Worm (Caenorhabditis elegans): ENCODE measurements around the gene ncr-2.

The ncr-2 gene

DNA sequence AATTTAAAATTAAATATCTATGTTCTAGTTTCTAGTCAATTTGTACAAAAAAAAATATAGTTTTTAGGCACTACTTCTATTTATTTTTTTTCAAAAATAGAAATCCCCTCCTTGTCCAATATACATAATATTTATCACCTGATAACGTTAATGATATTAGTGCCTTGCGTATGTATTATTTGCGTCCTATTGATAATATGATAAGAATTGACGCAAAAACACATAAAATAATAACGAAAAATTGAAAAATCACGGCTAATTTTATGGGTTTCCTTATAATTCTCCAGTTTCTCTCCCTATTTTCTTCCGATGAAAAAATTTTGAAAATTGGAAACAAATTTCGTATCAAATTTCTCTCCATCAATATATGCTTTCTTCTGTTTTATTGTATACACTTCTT, 41.6 kb downstream of the ncr-2 start:
- TF ChIP-seq attf-3 (GFP tag; conservative IDR thresholded peaks at IDR 0.05) (no peak), madf-6 (GFP tag; IDR thresholded peaks at IDR 0.05) (no peak), ztf-18 (tag; optimal IDR thresholded peaks at IDR 0.05) (no peak), egl-18 (GFP tag; IDR thresholded peaks at IDR 0.05) (no peak), F23B12.7 (tag; optimal IDR thresholded peaks at IDR 0.05; ENCODE audit: insufficient read depth) (no peak), dox-1 (GFP tag; IDR thresholded peaks at IDR 0.05) (no peak), zim-3 (tag; optimal IDR thresholded peaks at IDR 0.05) (no peak)

DNA sequence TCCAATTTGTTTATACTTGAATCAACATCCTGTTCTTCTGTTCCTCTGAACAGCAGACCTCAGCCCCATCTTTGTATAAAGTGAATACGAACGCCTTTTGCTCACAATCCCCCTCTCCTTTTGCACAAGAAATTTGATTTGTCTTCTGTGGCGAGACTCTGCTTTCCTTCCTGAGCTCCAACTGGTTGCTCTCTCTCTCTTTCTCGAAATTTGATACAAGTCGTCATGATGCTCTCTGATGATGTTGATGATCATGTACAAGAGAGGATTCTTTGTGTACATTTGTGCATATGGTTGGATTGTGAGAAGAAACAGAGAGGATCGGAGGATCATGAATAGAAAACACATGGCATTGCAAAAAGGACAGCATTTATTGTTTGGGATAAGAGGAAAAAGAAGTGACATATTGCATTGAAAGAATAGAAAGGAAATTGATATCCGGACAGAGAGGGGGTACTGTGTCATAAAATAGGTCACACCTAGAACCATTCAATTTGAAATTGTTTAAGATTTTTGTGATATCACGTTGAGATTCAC, 42.8 kb downstream of the ncr-2 start:
- TF ChIP-seq ceh-40 (GFP tag; IDR thresholded peaks at IDR 0.05) (no peak), F37B4.10 (GFP tag; IDR thresholded peaks at IDR 0.05) (no peak), attf-5 (GFP tag; optimal IDR thresholded peaks at IDR 0.05) (no peak), aptf-3 (GFP tag; IDR thresholded peaks at IDR 0.05) (no peak), F55B11.4 (tag; optimal IDR thresholded peaks at IDR 0.05; ENCODE audit: borderline replicate concordance, insufficient read depth) (no peak), athp-1 (tag; optimal IDR thresholded peaks at IDR 0.05) (no peak), pbrm-1 (GFP tag; IDR thresholded peaks at IDR 0.05) (no peak), Y53F4B.3 (GFP tag; IDR thresholded peaks at IDR 0.05) (no peak), C17E4.6 (GFP tag; IDR thresholded peaks at IDR 0.05) (no peak), aptf-2 (GFP tag; conservative IDR thresholded peaks at IDR 0.05) (no peak), C06A6.2 (GFP tag; conservative IDR thresholded peaks at IDR 0.05) (no peak), mxl-1 (tag; optimal IDR thresholded peaks at IDR 0.05) (no peak), akir-1 (GFP tag; optimal IDR thresholded peaks at IDR 0.05) (no peak)

- no peak for TF ChIP-seq dpl-1 (GFP tag; optimal IDR thresholded peaks at IDR 0.05)
- TF ChIP-seq bed-1 (GFP tag; IDR thresholded peaks at IDR 0.05) = no peak
- TF ChIP-seq nhr-179 (tag; optimal IDR thresholded peaks at IDR 0.05) = no peak
- TF ChIP-seq pha-4 (tag; optimal IDR thresholded peaks at IDR 0.05) = no peak
- no peak for TF ChIP-seq nfyb-1 (GFP tag; IDR thresholded peaks at IDR 0.05)
- TF ChIP-seq snpc-3.4 (tag; optimal IDR thresholded peaks at IDR 0.05) = no peak
- TF ChIP-seq F33H1.4 (GFP tag; IDR thresholded peaks at IDR 0.05) = no peak
- TF ChIP-seq aptf-2 (GFP tag; conservative IDR thresholded peaks at IDR 0.05) = no peak
- TF ChIP-seq attf-5 (GFP tag; optimal IDR thresholded peaks at IDR 0.05) = no peak
- no peak for TF ChIP-seq fkh-3 (tag; optimal IDR thresholded peaks at IDR 0.05)
- TF ChIP-seq nhr-90 (tag; optimal IDR thresholded peaks at IDR 0.05) = no peak
Measured at ce11 chrIII:8303440-8303839, 45.3 kb downstream of the ncr-2 start.

- 0 out of 2 replicates have a peak, but pooled peaks have one; percentile 10 for TF ChIP-seq hsf-1 (GFP tag; IDR thresholded peaks at IDR 0.05)
- TF ChIP-seq ztf-28 (GFP tag; IDR thresholded peaks at IDR 0.05) = no peak
Measured at ce11 chrIII:8305304-8305703, 47.2 kb downstream of the ncr-2 start.

- no peak for TF ChIP-seq ama-1 (optimal IDR thresholded peaks at IDR 0.05)
- no peak for TF ChIP-seq ama-1 (GFP tag; optimal IDR thresholded peaks at IDR 0.05)
- TF ChIP-seq snpc-1.1 (tag; optimal IDR thresholded peaks at IDR 0.05; ENCODE audit: insufficient read depth) = no peak
- TF ChIP-seq tbp1 (GFP tag; optimal IDR thresholded peaks at IDR 0.05) = no peak
- TF ChIP-seq lin-26 (GFP tag; IDR thresholded peaks at IDR 0.05) = no peak
- TF ChIP-seq C17E4.6 (GFP tag; IDR thresholded peaks at IDR 0.05) = no peak
- TF ChIP-seq nfya-2 (GFP tag; IDR thresholded peaks at IDR 0.05) = no peak
- TF ChIP-seq snpc-1.3 (tag; optimal IDR thresholded peaks at IDR 0.05; ENCODE audit: insufficient read depth) = no peak
- TF ChIP-seq mcd-1 (GFP tag; IDR thresholded peaks at IDR 0.05) = no peak
Measured at ce11 chrIII:8305816-8306215, 47.7 kb downstream of the ncr-2 start.
